Worm (Caenorhabditis elegans): ENCODE results near the gene srh-201.
A peak's percentile ranks its signal among the peaks of the same experiment; 100 is the strongest.

srh-201 gene

DNA sequence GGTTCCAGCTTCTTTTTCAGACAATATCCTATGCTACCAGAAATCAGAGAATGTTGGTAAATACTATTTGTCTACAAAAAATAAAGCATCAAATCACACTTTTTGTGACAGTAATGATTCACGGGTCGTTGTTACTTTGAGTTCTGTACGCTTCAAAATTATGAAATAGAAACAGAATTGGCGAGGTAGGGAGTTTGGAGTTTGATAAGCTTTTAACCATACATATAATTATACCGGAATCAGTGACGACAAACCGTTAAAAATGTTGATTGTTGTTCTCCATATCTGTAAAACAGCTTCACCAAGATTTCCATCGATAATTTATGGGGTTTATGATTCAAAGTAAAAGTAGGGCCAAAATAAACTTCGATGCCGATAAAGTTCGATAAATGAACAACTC, 35.8 kb downstream of the srh-201 start (continued):
- TF ChIP-seq dmd-9 (GFP tag; IDR thresholded peaks at IDR 0.05) (no peak), pqm-1 (tag; optimal IDR thresholded peaks at IDR 0.05) (peak; percentile 46), ztf-7 (tag; optimal IDR thresholded peaks at IDR 0.05) (no peak), ceh-44 (GFP tag; IDR thresholded peaks at IDR 0.05) (no peak), php-3 (GFP tag; IDR thresholded peaks at IDR 0.05) (0 out of 2 replicates have a peak, but pooled peaks have one; percentile 14)

DNA sequence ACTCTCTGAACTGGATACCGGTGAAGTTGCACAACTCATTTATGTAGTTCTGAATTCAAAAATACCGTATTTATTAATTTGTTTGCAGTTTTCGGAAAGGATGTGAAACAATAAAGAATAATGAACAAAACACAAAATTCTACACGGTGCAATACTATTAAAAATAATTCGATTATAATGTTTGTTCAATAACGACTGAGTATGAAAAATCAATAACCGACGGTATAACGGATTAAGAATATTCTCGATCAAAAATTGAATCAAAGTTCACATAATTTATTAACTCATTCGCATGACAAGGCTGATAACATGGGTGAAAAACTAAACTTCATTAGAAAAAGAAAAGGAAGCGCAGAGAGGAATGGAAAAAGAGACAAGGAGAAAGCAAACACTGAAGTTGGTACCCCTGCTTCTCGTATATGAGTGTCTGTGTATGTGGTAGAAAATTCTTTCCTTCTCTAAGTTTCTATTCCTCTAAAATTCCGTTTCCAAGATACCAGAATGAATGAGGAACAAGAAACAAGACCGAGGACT, 38.7 kb downstream of the srh-201 start, which contains the start of gene nhr-143:
TSS of gene nhr-143 (minus strand) at position 51 of the 534 bp plus-strand sequence.
- no peak for TF ChIP-seq saeg-2 (GFP tag; IDR thresholded peaks at IDR 0.05)
- peak; percentile 43 for TF ChIP-seq nhr-28 (tag; optimal IDR thresholded peaks at IDR 0.05)
- no peak for TF ChIP-seq ceh-20 (GFP tag; IDR thresholded peaks at IDR 0.05)
- TF ChIP-seq nhr-76 (tag; optimal IDR thresholded peaks at IDR 0.05) = no peak
- TF ChIP-seq fkh-10 (GFP tag; optimal IDR thresholded peaks at IDR 0.05) = no peak
- no peak for TF ChIP-seq ceh-44 (GFP tag; IDR thresholded peaks at IDR 0.05)
- no peak for TF ChIP-seq F10B5.3 (tag; optimal IDR thresholded peaks at IDR 0.05)
- TF ChIP-seq gei-8 (GFP tag; optimal IDR thresholded peaks at IDR 0.05) = no peak
- no peak for TF ChIP-seq zfp-3 (GFP tag; conservative IDR thresholded peaks at IDR 0.05)
- no peak for TF ChIP-seq snpc-4 (tag; optimal IDR thresholded peaks at IDR 0.05)
- TF ChIP-seq lin-39 (tag; optimal IDR thresholded peaks at IDR 0.05) = no peak
- no peak for TF ChIP-seq aha-1 (tag)
- no peak for TF ChIP-seq madf-9 (GFP tag; conservative IDR thresholded peaks at IDR 0.05)
- no peak for TF ChIP-seq cey-2 (tag; optimal IDR thresholded peaks at IDR 0.05; ENCODE audit: borderline replicate concordance, insufficient read depth)
- TF ChIP-seq dpl-1 (GFP tag; optimal IDR thresholded peaks at IDR 0.05) = no peak
- TF ChIP-seq nhr-10 (tag; optimal IDR thresholded peaks at IDR 0.05) = no peak
- TF ChIP-seq F49E8.2 (tag; optimal IDR thresholded peaks at IDR 0.05; ENCODE audit: borderline replicate concordance) = no peak
- TF ChIP-seq pha-4 (GFP tag; IDR thresholded peaks at IDR 0.05) = no peak
- no peak for TF ChIP-seq pha-4 (tag; optimal IDR thresholded peaks at IDR 0.05)
- TF ChIP-seq daf-8 (GFP tag; IDR thresholded peaks at IDR 0.05) = no peak
- TF ChIP-seq sdz-12 (GFP tag; optimal IDR thresholded peaks at IDR 0.05) = no peak
- TF ChIP-seq nhr-77 (tag; optimal IDR thresholded peaks at IDR 0.05) = peak; percentile 31
- no peak for TF ChIP-seq egl-27 (tag; optimal IDR thresholded peaks at IDR 0.05)
- no peak for TF ChIP-seq madf-5 (GFP tag; IDR thresholded peaks at IDR 0.05)
- no peak for TF ChIP-seq ztf-11 (tag; optimal IDR thresholded peaks at IDR 0.05)
- no peak for TF ChIP-seq zfp-2 (tag; optimal IDR thresholded peaks at IDR 0.05)
- TF ChIP-seq zip-2 (tag; optimal IDR thresholded peaks at IDR 0.05) = no peak
- TF ChIP-seq ces-1 (GFP tag; optimal IDR thresholded peaks at IDR 0.05) = no peak
- TF ChIP-seq nhr-111 (GFP tag; optimal IDR thresholded peaks at IDR 0.05) = no peak
- TF ChIP-seq mxl-3 (GFP tag; optimal IDR thresholded peaks at IDR 0.05) = no peak
- no peak for TF ChIP-seq jun-1 (tag; optimal IDR thresholded peaks at IDR 0.05)
- TF ChIP-seq zip-11 (GFP tag; IDR thresholded peaks at IDR 0.05) = no peak
- TF ChIP-seq unc-39 (tag; optimal IDR thresholded peaks at IDR 0.05) = no peak
- no peak for TF ChIP-seq daf-19 (GFP tag; conservative IDR thresholded peaks at IDR 0.05)
- no peak for TF ChIP-seq arid-1 (GFP tag; conservative IDR thresholded peaks at IDR 0.05)
- TF ChIP-seq spr-1 (tag; optimal IDR thresholded peaks at IDR 0.05) = no peak
- no peak for TF ChIP-seq attf-4 (tag; optimal IDR thresholded peaks at IDR 0.05)
- no peak for TF ChIP-seq dmd-9 (GFP tag; IDR thresholded peaks at IDR 0.05)
- TF ChIP-seq snpc-1.2 (GFP tag; IDR thresholded peaks at IDR 0.05) = no peak
- peak; percentile 11 for TF ChIP-seq mep-1 (tag; optimal IDR thresholded peaks at IDR 0.05)
- TF ChIP-seq Y48G9A.11 (GFP tag; IDR thresholded peaks at IDR 0.05) = no peak
- no peak for TF ChIP-seq mdt-29 (GFP tag; IDR thresholded peaks at IDR 0.05)
- no peak for TF ChIP-seq lim-7 (GFP tag; IDR thresholded peaks at IDR 0.05)
- TF ChIP-seq nhr-237 (tag; optimal IDR thresholded peaks at IDR 0.05) = no peak
- TF ChIP-seq daf-16 (GFP tag; optimal IDR thresholded peaks at IDR 0.05) = no peak
- TF ChIP-seq daf-16 (tag; optimal IDR thresholded peaks at IDR 0.05) = peak; percentile 27
- peak; percentile 50 for TF ChIP-seq dmd-6 (GFP tag; IDR thresholded peaks at IDR 0.05)
- TF ChIP-seq tag-97 (GFP tag; IDR thresholded peaks at IDR 0.05) = no peak

Measured in whole organism, L4 larva.